Fruit fly (Drosophila melanogaster) whole organism, pupa: ENCODE results near the gene CG33514.
A peak's percentile ranks its signal among the peaks of the same experiment; 100 is the strongest.

ENCODE experiments used
- CG10348 ChIP-seq: fragments of 200-800 bp; sonication (Bioruptor generic); IDR thresholded peaks from 2 replicates; pipeline ENCODE4 v1.3.6; 2022; ENCODE audit warnings: missing biosample characterization, missing genetic modification characterization
- CG12605 ChIP-seq: fragments of 200-800 bp; sonication (Bioruptor generic); IDR thresholded peaks from 2 replicates; pipeline ENCODE4 v1.3.6; 2022; ENCODE audit warnings: missing biosample characterization, missing genetic modification characterization
- CG13204 ChIP-seq: fragments of 200-800 bp; sonication (Bioruptor generic); optimal IDR thresholded peaks from 2 replicates; lab custom pipeline; 2018; ENCODE audit warnings: missing biosample characterization, mild to moderate bottlenecking, missing genetic modification characterization, moderate library complexity
- CG14655 ChIP-seq: fragments of 200-800 bp; sonication (Bioruptor generic); optimal IDR thresholded peaks from 3 replicates; lab custom pipeline; 2017; ENCODE audit warnings: mild to moderate bottlenecking, missing biosample characterization, missing genetic modification reagents, missing genetic modification characterization
- CG15710 ChIP-seq: fragments of 200-800 bp; sonication (Bioruptor generic); optimal IDR thresholded peaks from 2 replicates; lab custom pipeline; 2018; ENCODE audit warnings: missing biosample characterization, mild to moderate bottlenecking, missing genetic modification characterization, moderate library complexity
- CG17806 ChIP-seq: fragments of 200-800 bp; sonication (Bioruptor generic); optimal IDR thresholded peaks from 2 replicates; lab custom pipeline; 2018; ENCODE audit warnings: missing biosample characterization, mild to moderate bottlenecking, missing genetic modification characterization, moderate library complexity
- CG32121 ChIP-seq: fragments of 200-800 bp; sonication (Bioruptor generic); IDR thresholded peaks from 2 replicates; pipeline ENCODE4 v1.3.6; 2022; ENCODE audit warnings: missing biosample characterization, missing genetic modification characterization
- CG34367 ChIP-seq: fragments of 200-800 bp; sonication (Bioruptor generic); optimal IDR thresholded peaks from 2 replicates; lab custom pipeline; 2018; ENCODE audit warnings: missing biosample characterization, mild to moderate bottlenecking, missing genetic modification characterization
- CG4496 ChIP-seq: fragments of 200-800 bp; sonication (Bioruptor generic); IDR thresholded peaks from 3 replicates; pipeline ENCODE4 v1.3.6; 2022; ENCODE audit warnings: missing biosample characterization, missing genetic modification characterization
- CG8159 ChIP-seq: fragments of 200-800 bp; sonication (Bioruptor generic); optimal IDR thresholded peaks from 3 replicates; lab custom pipeline; 2018; ENCODE audit warnings: missing biosample characterization, mild to moderate bottlenecking, missing genetic modification characterization, moderate library complexity
- CG8301 ChIP-seq: fragments of 200-800 bp; sonication (Bioruptor generic); optimal IDR thresholded peaks from 2 replicates; lab custom pipeline; 2018; ENCODE audit warnings: missing biosample characterization, mild to moderate bottlenecking, missing genetic modification characterization
- CG9948 ChIP-seq: fragments of 200-800 bp; sonication (Bioruptor generic); optimal IDR thresholded peaks from 2 replicates; lab custom pipeline; 2018; ENCODE audit warnings: missing biosample characterization, mild to moderate bottlenecking, missing genetic modification characterization, moderate library complexity
- D1 ChIP-seq: fragments of 200-800 bp; sonication (Bioruptor generic); optimal IDR thresholded peaks from 2 replicates; lab custom pipeline; 2018; ENCODE audit warnings: missing biosample characterization, mild to moderate bottlenecking, missing genetic modification characterization, moderate library complexity
- EcR ChIP-seq: fragments of 200-800 bp; sonication (Bioruptor generic); optimal IDR thresholded peaks from 3 replicates; lab custom pipeline; 2019; ENCODE audit warnings: missing biosample characterization, missing genetic modification characterization, mild to moderate bottlenecking, moderate library complexity, missing genetic modification reagents
- Ets98B ChIP-seq: fragments of 200-800 bp; sonication (Bioruptor generic); IDR thresholded peaks from 2 replicates; pipeline ENCODE4 v1.3.6; 2022; ENCODE audit warnings: missing biosample characterization, missing genetic modification characterization
- Pif1A ChIP-seq: fragments of 200-800 bp; sonication (Bioruptor generic); optimal IDR thresholded peaks from 3 replicates; lab custom pipeline; 2016; ENCODE audit warnings: missing biosample characterization, missing genetic modification characterization
- Pif1B ChIP-seq: fragments of 200-800 bp; sonication (Bioruptor generic); optimal IDR thresholded peaks from 3 replicates; lab custom pipeline; 2016; ENCODE audit warnings: missing biosample characterization, missing genetic modification characterization
- Snoo ChIP-seq: fragments of 200-800 bp; sonication (Bioruptor generic); optimal IDR thresholded peaks from 3 replicates; lab custom pipeline; 2017; ENCODE audit warnings: missing biosample characterization, mild to moderate bottlenecking, missing genetic modification characterization, inconsistent platforms
- fd96Ca ChIP-seq: fragments of 200-800 bp; sonication (Bioruptor generic); IDR thresholded peaks from 3 replicates; pipeline ENCODE4 v1.3.6; 2022; ENCODE audit warnings: missing biosample characterization, missing genetic modification characterization
- gl ChIP-seq: fragments of 200-800 bp; sonication (Bioruptor generic); optimal IDR thresholded peaks from 2 replicates; lab custom pipeline; 2018; ENCODE audit warnings: missing biosample characterization, mild to moderate bottlenecking, missing genetic modification characterization
- rn ChIP-seq: fragments of 200-800 bp; sonication (Bioruptor generic); IDR thresholded peaks from 2 replicates; pipeline ENCODE4 v1.3.6; 2022; ENCODE audit warnings: missing biosample characterization, missing genetic modification characterization

Gene CG33514

DNA sequence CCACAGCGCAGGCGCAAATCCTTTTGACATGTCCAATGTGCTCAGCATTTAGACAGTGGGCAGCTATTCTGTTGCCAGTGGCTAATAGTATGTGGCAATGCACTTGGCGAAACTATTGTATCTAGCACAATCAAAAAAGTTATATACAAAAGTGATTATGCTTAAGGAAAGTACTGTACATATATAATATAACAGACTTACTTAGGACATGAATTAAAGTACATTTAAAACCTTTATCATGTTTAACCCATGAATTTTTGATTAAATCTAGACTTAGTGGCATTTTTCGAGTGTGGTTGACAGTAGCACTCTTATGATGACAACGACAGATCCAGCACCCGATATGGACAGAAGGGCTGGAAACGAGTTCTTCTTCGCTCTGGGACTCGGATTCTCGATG is 17.9 kb downstream of the CG33514 start:
- TF ChIP-seq CG17806 (tag; lab: Kevin White, UChicago) = peak; percentile 93
- no peak for TF ChIP-seq fd96Ca (GFP tag; lab: Robert Waterston, UW)
- TF ChIP-seq gl (tag; lab: Kevin White, UChicago) = peak; percentile 84
- TF ChIP-seq D1 (tag; lab: Kevin White, UChicago) = peak; percentile 68
- TF ChIP-seq rn (GFP tag; lab: Robert Waterston, UW) = no peak
- TF ChIP-seq CG9948 (tag; lab: Kevin White, UChicago) = peak; percentile 87
- no peak; the same call in 1 of the 2 replicates for TF ChIP-seq Ets98B (GFP tag; lab: Robert Waterston, UW)
- TF ChIP-seq CG15710 (tag; lab: Kevin White, UChicago) = peak; percentile 84
- TF ChIP-seq CG12605 = no peak
- TF ChIP-seq CG14655 (GFP tag; lab: Kevin White, UChicago) = peak; percentile 89
- no peak for TF ChIP-seq EcR (GFP tag; lab: Kevin White, UChicago)
- peak; percentile 66 for TF ChIP-seq CG4496 (GFP tag; lab: Robert Waterston, UW)
- peak; percentile 83 for TF ChIP-seq CG34367
- peak; percentile 60 for TF ChIP-seq Pif1A (GFP tag; lab: Kevin White, UChicago)
- TF ChIP-seq CG8301 = peak; percentile 75
- no peak for TF ChIP-seq CG10348 (GFP tag; lab: Robert Waterston, UW)
- no peak for TF ChIP-seq CG13204
- no peak for TF ChIP-seq Snoo
- TF ChIP-seq CG32121 (GFP tag; lab: Robert Waterston, UW) = no peak
- TF ChIP-seq Pif1B = peak; percentile 37
- peak; percentile 95 for TF ChIP-seq CG8159 (tag; lab: Kevin White, UChicago)

DNA sequence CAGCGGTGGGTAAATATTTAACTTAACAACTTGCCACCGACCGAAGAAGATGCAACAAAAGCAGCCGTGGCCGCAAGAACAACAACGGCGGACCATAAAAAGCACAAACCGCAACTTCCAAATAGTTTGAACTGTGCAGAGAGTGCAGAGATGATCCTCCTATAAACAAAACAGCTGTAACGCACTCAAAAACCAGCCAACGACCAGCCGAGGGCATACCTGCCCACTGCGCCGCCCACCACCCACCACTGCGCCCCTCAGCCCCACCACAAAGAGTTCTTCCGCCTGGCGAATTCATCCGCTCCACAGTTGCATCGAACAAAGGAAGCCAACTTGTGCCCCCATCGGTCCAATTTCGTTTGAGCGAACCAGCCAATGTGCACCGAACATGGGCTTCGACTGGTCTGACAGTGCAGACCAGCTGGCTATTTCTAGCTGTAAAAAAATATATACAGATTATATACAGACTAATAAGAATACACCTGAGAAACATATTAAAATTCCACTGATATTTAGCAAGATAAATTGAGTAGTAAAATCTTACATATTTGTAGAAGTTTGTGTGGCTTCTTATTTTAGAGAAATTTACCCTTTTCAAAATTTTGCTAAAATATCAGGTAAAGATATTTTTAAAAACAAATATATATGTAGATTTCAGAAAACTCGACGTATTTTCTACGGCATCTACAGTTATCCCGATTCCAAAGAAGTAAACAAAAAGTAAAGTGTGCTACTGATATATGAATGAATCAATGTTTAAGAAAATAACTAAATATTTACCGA is 18.5 kb downstream of the CG33514 start:
- TF ChIP-seq EcR (GFP tag; lab: Kevin White, UChicago) (peak; percentile 62), Snoo (no peak), Ets98B (GFP tag; lab: Robert Waterston, UW) (peak; percentile 14; the same call in 1 of the 2 replicates), fd96Ca (GFP tag; lab: Robert Waterston, UW) (no peak), CG13204 (peak; percentile 82), CG4496 (GFP tag; lab: Robert Waterston, UW) (peak; percentile 51; the same call in 2 of the 3 replicates), CG14655 (GFP tag; lab: Kevin White, UChicago) (peak; percentile 26), CG15710 (tag; lab: Kevin White, UChicago) (no peak), CG8159 (tag; lab: Kevin White, UChicago) (peak; percentile 28), CG10348 (GFP tag; lab: Robert Waterston, UW) (no peak), CG8301 (no peak)

DNA sequence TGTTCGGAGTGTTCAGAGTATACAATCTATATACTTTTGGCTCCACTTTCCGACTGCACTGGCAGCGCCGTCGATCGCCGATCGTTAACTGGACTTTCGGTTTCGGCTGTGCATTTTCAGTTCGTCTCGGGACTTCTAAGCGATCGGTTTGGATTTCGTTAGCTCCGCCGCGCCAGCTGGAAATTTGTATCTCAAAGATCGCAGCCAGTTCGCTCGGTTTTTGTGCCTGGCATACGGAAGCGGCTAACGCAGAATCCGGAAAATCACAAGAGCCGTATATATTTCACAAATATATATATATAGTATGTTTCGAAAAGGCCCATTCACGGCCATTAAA is 19.1 kb downstream of the CG33514 start, which contains the start of gene slow:
TSS of gene slow (plus strand) at position 117 of the 337 bp plus-strand sequence.
- peak; percentile 58 for TF ChIP-seq Ets98B (GFP tag; lab: Robert Waterston, UW)
- 0 out of 3 replicates have a peak, but pooled peaks have one; percentile 45 for TF ChIP-seq fd96Ca (GFP tag; lab: Robert Waterston, UW)
- TF ChIP-seq CG17806 (tag; lab: Kevin White, UChicago) = no peak
- peak; percentile 61; the same call in 1 of the 2 replicates for TF ChIP-seq CG32121 (GFP tag; lab: Robert Waterston, UW)
- no peak for TF ChIP-seq gl (tag; lab: Kevin White, UChicago)
- peak; percentile 67 for TF ChIP-seq CG4496 (GFP tag; lab: Robert Waterston, UW)
- TF ChIP-seq CG12605 = peak; percentile 62; the same call in 1 of the 2 replicates

dm6 chr3L:4388215-4388614 is 23.0 kb downstream of the CG33514 start:
- TF ChIP-seq CG13204 (no peak), Ets98B (GFP tag; lab: Robert Waterston, UW) (no peak), CG32121 (GFP tag; lab: Robert Waterston, UW) (no peak), CG34367 (no peak), CG9948 (tag; lab: Kevin White, UChicago) (no peak), CG14655 (GFP tag; lab: Kevin White, UChicago) (no peak), Pif1B (no peak), gl (tag; lab: Kevin White, UChicago) (no peak), Snoo (no peak), CG4496 (GFP tag; lab: Robert Waterston, UW) (no peak)

- no peak for TF ChIP-seq Snoo
- no peak for TF ChIP-seq CG14655 (GFP tag; lab: Kevin White, UChicago)
- no peak for TF ChIP-seq CG8159 (tag; lab: Kevin White, UChicago)
- no peak for TF ChIP-seq CG8301
- TF ChIP-seq CG4496 (GFP tag; lab: Robert Waterston, UW) = no peak
- TF ChIP-seq CG13204 = no peak
- no peak for TF ChIP-seq Ets98B (GFP tag; lab: Robert Waterston, UW)
- no peak for TF ChIP-seq Pif1A (GFP tag; lab: Kevin White, UChicago)
- TF ChIP-seq Pif1B = no peak
- TF ChIP-seq CG10348 (GFP tag; lab: Robert Waterston, UW) = no peak
- no peak for TF ChIP-seq CG9948 (tag; lab: Kevin White, UChicago)
- TF ChIP-seq EcR (GFP tag; lab: Kevin White, UChicago) = no peak
Measured at dm6 chr3L:4389104-4389503, 23.9 kb downstream of the CG33514 start.

dm6 chr3L:4392851-4393250 is 27.6 kb downstream of the CG33514 start:
- TF ChIP-seq Snoo (no peak), CG15710 (tag; lab: Kevin White, UChicago) (no peak), fd96Ca (GFP tag; lab: Robert Waterston, UW) (peak; percentile 86), CG8301 (peak; percentile 58), CG14655 (GFP tag; lab: Kevin White, UChicago) (peak; percentile 72), CG32121 (GFP tag; lab: Robert Waterston, UW) (peak; percentile 88), Ets98B (GFP tag; lab: Robert Waterston, UW) (peak; percentile 82), CG8159 (tag; lab: Kevin White, UChicago) (peak; percentile 11), rn (GFP tag; lab: Robert Waterston, UW) (peak; percentile 43; the same call in 1 of the 2 replicates), CG12605 (no peak; the same call in 1 of the 2 replicates), EcR (GFP tag; lab: Kevin White, UChicago) (no peak), CG34367 (no peak), CG17806 (tag; lab: Kevin White, UChicago) (no peak), CG10348 (GFP tag; lab: Robert Waterston, UW) (0 out of 2 replicates have a peak, but pooled peaks have one; percentile 23), Pif1B (peak; percentile 18), Pif1A (GFP tag; lab: Kevin White, UChicago) (no peak), gl (tag; lab: Kevin White, UChicago) (no peak), CG9948 (tag; lab: Kevin White, UChicago) (no peak), CG13204 (no peak), D1 (tag; lab: Kevin White, UChicago) (no peak), CG4496 (GFP tag; lab: Robert Waterston, UW) (peak; percentile 89)
